Fruit fly (Drosophila melanogaster) whole organism, adult: ENCODE data around the gene sordd1.

Experiments used
- CG11617 ChIP-seq: fragments of 200-800 bp; sonication (Bioruptor generic); optimal IDR thresholded peaks from 2 replicates; lab custom pipeline; 2017; ENCODE audit warnings: mild to moderate bottlenecking, missing biosample characterization, missing genetic modification reagents, missing genetic modification characterization
- CG12768 ChIP-seq: fragments of 200-800 bp; sonication (Bioruptor generic); optimal IDR thresholded peaks from 2 replicates; lab custom pipeline; 2017; ENCODE audit warnings: missing biosample characterization, missing genetic modification characterization, mild to moderate bottlenecking, moderate library complexity, missing genetic modification reagents
- CG14711 ChIP-seq: fragments of 200-800 bp; sonication (Bioruptor generic); optimal IDR thresholded peaks from 2 replicates; lab custom pipeline; 2018; ENCODE audit warnings: missing biosample characterization, mild to moderate bottlenecking, missing genetic modification characterization, moderate library complexity
- CG5204 ChIP-seq: fragments of 200-800 bp; sonication (Bioruptor generic); optimal IDR thresholded peaks from 2 replicates; lab custom pipeline; 2016; ENCODE audit warnings: missing biosample characterization, missing genetic modification characterization
- CG7045 ChIP-seq: fragments of 200-800 bp; sonication (Bioruptor generic); optimal IDR thresholded peaks from 2 replicates; lab custom pipeline; 2017; ENCODE audit warnings: missing biosample characterization, mild to moderate bottlenecking, missing genetic modification characterization
- CG7101 ChIP-seq: fragments of 200-800 bp; sonication (Bioruptor generic); optimal IDR thresholded peaks from 2 replicates; lab custom pipeline; 2018; ENCODE audit warnings: missing biosample characterization, mild to moderate bottlenecking, missing genetic modification characterization, moderate library complexity
- Mnt ChIP-seq: fragments of 200-800 bp; sonication (Bioruptor generic); optimal IDR thresholded peaks from 2 replicates; lab custom pipeline; 2016; ENCODE audit warnings: missing biosample characterization, mild to moderate bottlenecking, missing genetic modification characterization
- bab1 ChIP-seq: fragments of 200-800 bp; sonication (Bioruptor generic); optimal IDR thresholded peaks from 3 replicates; lab custom pipeline; 2019; ENCODE audit warnings: missing biosample characterization, mild to moderate bottlenecking, missing genetic modification characterization, moderate library complexity
- cic ChIP-seq: fragments of 200-800 bp; sonication (Bioruptor generic); optimal IDR thresholded peaks from 2 replicates; lab custom pipeline; 2017; ENCODE audit warnings: missing biosample characterization, mild to moderate bottlenecking, missing genetic modification characterization, moderate library complexity
- cnc ChIP-seq, 2 experiments: fragments of >200 bp; optimal IDR thresholded peaks; 2 replicates each; lab custom pipeline; 2017
- kay ChIP-seq: fragments of 200-800 bp; sonication (Bioruptor generic); peaks from one replicate; lab custom pipeline; 2016; ENCODE audit warnings: missing biosample characterization, missing genetic modification characterization, borderline replicate concordance
- ovo ChIP-seq: fragments of 200-800 bp; sonication (Bioruptor generic); optimal IDR thresholded peaks from 2 replicates; lab custom pipeline; 2016; ENCODE audit warnings: missing biosample characterization, missing genetic modification characterization
- pad ChIP-seq: fragments of 200-800 bp; sonication (Bioruptor generic); optimal IDR thresholded peaks from 3 replicates; lab custom pipeline; 2017; ENCODE audit warnings: missing biosample characterization, missing genetic modification characterization, mild to moderate bottlenecking, moderate library complexity, missing genetic modification reagents
- toe ChIP-seq: fragments of 200-800 bp; sonication (Bioruptor generic); optimal IDR thresholded peaks from 2 replicates; lab custom pipeline; 2016; ENCODE audit warnings: missing biosample characterization, missing genetic modification characterization

DNA sequence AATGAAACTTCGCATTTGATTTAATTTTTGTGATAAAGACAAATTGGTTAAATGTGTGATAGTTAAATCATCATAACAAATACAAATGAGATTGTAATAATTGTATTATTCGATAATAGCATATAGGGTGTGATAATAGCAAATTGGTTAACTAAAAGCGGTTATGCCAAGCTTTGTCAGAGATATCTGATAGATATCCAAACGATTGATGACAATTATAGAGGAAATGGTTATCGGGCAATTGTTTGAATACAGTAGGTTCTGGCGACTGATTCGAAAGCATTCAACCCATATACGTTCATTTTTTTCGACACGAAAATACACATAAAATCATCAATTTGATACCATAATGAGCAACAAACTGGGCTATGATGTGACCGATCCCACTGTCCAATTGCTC, 13.4 kb upstream of the sordd1 start, which contains the start of gene CG8509:
- TF ChIP-seq bab1 (GFP tag; lab: Kevin White, UChicago): no peak
- no peak for TF ChIP-seq CG11617 (GFP tag; lab: Kevin White, UChicago)
- TF ChIP-seq cic (GFP tag; lab: Kevin White, UChicago): no peak
- no peak for TF ChIP-seq cnc (optimal IDR thresholded peaks at IDR 0.05; lab: Kevin White, UChicago)
- TF ChIP-seq kay (GFP tag; lab: Kevin White, UChicago): no peak
- TF ChIP-seq CG7101 (tag; lab: Kevin White, UChicago): no peak
- no peak for TF ChIP-seq pad
- no peak for TF ChIP-seq CG5204
- TF ChIP-seq CG7045: no peak
- TF ChIP-seq toe (GFP tag; lab: Kevin White, UChicago): no peak
- no peak for TF ChIP-seq Mnt (GFP tag; lab: Kevin White, UChicago)
- TF ChIP-seq CG14711 (tag; lab: Kevin White, UChicago): no peak
- TF ChIP-seq CG12768: no peak
- no peak for TF ChIP-seq ovo (GFP tag; lab: Kevin White, UChicago)
